Worm (Caenorhabditis elegans) whole organism, L3 larva: Measurements from ENCODE around the gene sft-1.

Experiments
- R02D3.7 ChIP-seq: fragments of 150-350 bp; optimal IDR thresholded peaks from 2 replicates; lab custom pipeline; 2014; ENCODE audit warnings: missing biosample characterization, missing genetic modification characterization
- ZK546.5 ChIP-seq: sonication (generic microtip); optimal IDR thresholded peaks from 2 replicates; lab custom pipeline; 2017; ENCODE audit warnings: missing biosample characterization, missing genetic modification characterization
- aly-2 ChIP-seq: fragments of 150-350 bp; optimal IDR thresholded peaks from 2 replicates; lab custom pipeline; 2014; ENCODE audit warnings: missing biosample characterization, missing genetic modification characterization
- ama-1 ChIP-seq: fragments of 150-350 bp; optimal IDR thresholded peaks from 2 replicates; lab custom pipeline; 2018
- ceh-16 ChIP-seq: sonication (generic microtip); optimal IDR thresholded peaks from 2 replicates; lab custom pipeline; 2017; ENCODE audit warnings: missing biosample characterization, missing genetic modification characterization
- ceh-28 ChIP-seq: fragments of 150-350 bp; optimal IDR thresholded peaks from 2 replicates; lab custom pipeline; 2014; ENCODE audit warnings: missing biosample characterization, missing genetic modification reagents, missing genetic modification characterization
- ceh-82 ChIP-seq: fragments of 150-350 bp; optimal IDR thresholded peaks from 2 replicates; lab custom pipeline; 2014; ENCODE audit warnings: missing biosample characterization, missing genetic modification characterization
- ceh-9 ChIP-seq: sonication (generic microtip); optimal IDR thresholded peaks from 2 replicates; lab custom pipeline; 2018; ENCODE audit warnings: missing biosample characterization, missing genetic modification characterization
- daf-12 ChIP-seq: fragments of 150-350 bp; optimal IDR thresholded peaks from 2 replicates; lab custom pipeline; 2014; ENCODE audit warnings: missing biosample characterization, missing genetic modification reagents, missing genetic modification characterization
- egl-27 ChIP-seq: sonication (generic microtip); optimal IDR thresholded peaks from 4 replicates; lab custom pipeline; 2017; ENCODE audit warnings: missing biosample characterization, missing genetic modification reagents, missing genetic modification characterization
- egl-5 ChIP-seq: fragments of 150-350 bp; optimal IDR thresholded peaks from 2 replicates; lab custom pipeline; 2017; ENCODE audit warnings: missing biosample characterization, missing genetic modification reagents, missing genetic modification characterization, inconsistent platforms
- elt-1 ChIP-seq: fragments of 150-350 bp; optimal IDR thresholded peaks from 2 replicates; lab custom pipeline; 2014; ENCODE audit warnings: missing biosample characterization, missing genetic modification characterization
- elt-2 ChIP-seq: sonication (generic microtip); optimal IDR thresholded peaks from 2 replicates; lab custom pipeline; 2016; ENCODE audit warnings: missing genetic modification reagents, mild to moderate bottlenecking, missing genetic modification characterization, missing compliant biosample characterization
- eor-1 ChIP-seq, 2 experiments: fragments of 150-350 bp; optimal IDR thresholded peaks; 2 replicates each; lab custom pipeline; 2014 to 2018; ENCODE audit warnings: missing biosample characterization in 2 of 2, missing genetic modification characterization in 2 of 2
- fkh-10 ChIP-seq: sonication (generic microtip); optimal IDR thresholded peaks from 2 replicates; lab custom pipeline; 2017; ENCODE audit warnings: missing biosample characterization, missing genetic modification reagents, missing genetic modification characterization
- fkh-2 ChIP-seq: fragments of 150-350 bp; optimal IDR thresholded peaks from 2 replicates; lab custom pipeline; 2014; ENCODE audit warnings: missing biosample characterization, missing genetic modification reagents, missing genetic modification characterization
- fos-1 ChIP-seq: fragments of 150-350 bp; optimal IDR thresholded peaks from 2 replicates; lab custom pipeline; 2014; ENCODE audit warnings: missing biosample characterization, missing genetic modification characterization
- hmg-11 ChIP-seq: sonication (generic microtip); optimal IDR thresholded peaks from 2 replicates; lab custom pipeline; 2016; ENCODE audit warnings: missing genetic modification characterization, missing compliant biosample characterization
- jun-1 ChIP-seq: fragments of 150-350 bp; optimal IDR thresholded peaks from 2 replicates; lab custom pipeline; 2014; ENCODE audit warnings: missing biosample characterization, missing genetic modification reagents, missing genetic modification characterization
- lin-15B ChIP-seq: fragments of 150-350 bp; optimal IDR thresholded peaks from 2 replicates; lab custom pipeline; 2014; ENCODE audit warnings: missing biosample characterization, missing genetic modification characterization
- lin-39 ChIP-seq: fragments of 150-350 bp; optimal IDR thresholded peaks from 2 replicates; lab custom pipeline; 2018; ENCODE audit warnings: missing biosample characterization, missing genetic modification reagents, missing genetic modification characterization
- lsy-12 ChIP-seq: sonication (generic microtip); optimal IDR thresholded peaks from 2 replicates; lab custom pipeline; 2016; ENCODE audit warnings: mild to moderate bottlenecking, missing genetic modification characterization, missing compliant biosample characterization
- mdl-1 ChIP-seq: fragments of 150-350 bp; optimal IDR thresholded peaks from 2 replicates; lab custom pipeline; 2014; ENCODE audit warnings: missing biosample characterization, missing genetic modification characterization
- mml-1 ChIP-seq: fragments of 150-350 bp; sonication (generic microtip); optimal IDR thresholded peaks from 3 replicates; lab custom pipeline; 2014; ENCODE audit warnings: missing biosample characterization, missing genetic modification characterization
- nfya-1 ChIP-seq: sonication (generic microtip); optimal IDR thresholded peaks from 2 replicates; lab custom pipeline; 2017; ENCODE audit warnings: missing genetic modification characterization, mild to moderate bottlenecking, missing compliant biosample characterization, antibody characterized with exemption, moderate library complexity; ENCODE audit not compliant: insufficient read depth
- nhr-12 ChIP-seq: fragments of 150-350 bp; optimal IDR thresholded peaks from 2 replicates; lab custom pipeline; 2014; ENCODE audit warnings: missing biosample characterization, missing genetic modification characterization
- nhr-23 ChIP-seq: fragments of 150-350 bp; optimal IDR thresholded peaks from 2 replicates; lab custom pipeline; 2014; ENCODE audit warnings: missing biosample characterization, missing genetic modification reagents, missing genetic modification characterization
- nhr-237 ChIP-seq: fragments of 150-350 bp; optimal IDR thresholded peaks from 2 replicates; lab custom pipeline; 2014; ENCODE audit warnings: missing biosample characterization, missing genetic modification characterization
- nhr-25 ChIP-seq: sonication (generic microtip); optimal IDR thresholded peaks from 2 replicates; lab custom pipeline; 2017; ENCODE audit warnings: missing biosample characterization, missing genetic modification characterization
- nhr-28 ChIP-seq: fragments of 150-350 bp; optimal IDR thresholded peaks from 2 replicates; lab custom pipeline; 2014; ENCODE audit warnings: missing biosample characterization, missing genetic modification characterization
- nhr-43 ChIP-seq: sonication (generic microtip); optimal IDR thresholded peaks from 2 replicates; lab custom pipeline; 2016; ENCODE audit warnings: mild to moderate bottlenecking, missing genetic modification characterization, missing compliant biosample characterization; ENCODE audit not compliant: poor library complexity, severe bottlenecking
- nhr-67 ChIP-seq: fragments of 150-350 bp; optimal IDR thresholded peaks from 2 replicates; lab custom pipeline; 2014; ENCODE audit warnings: missing biosample characterization, missing genetic modification characterization
- nhr-76 ChIP-seq: fragments of 150-350 bp; sonication (generic microtip); optimal IDR thresholded peaks from 5 replicates; lab custom pipeline; 2014; ENCODE audit warnings: missing biosample characterization, missing genetic modification characterization
- nhr-77 ChIP-seq: fragments of 150-350 bp; optimal IDR thresholded peaks from 2 replicates; lab custom pipeline; 2014; ENCODE audit warnings: missing biosample characterization, missing genetic modification characterization
- pha-4 ChIP-seq: fragments of 150-350 bp; optimal IDR thresholded peaks from 2 replicates; lab custom pipeline; 2014; ENCODE audit warnings: missing biosample characterization, missing genetic modification reagents, missing genetic modification characterization
- pqm-1 ChIP-seq: fragments of 150-350 bp; optimal IDR thresholded peaks from 2 replicates; lab custom pipeline; 2017; ENCODE audit warnings: missing biosample characterization, missing genetic modification characterization, inconsistent platforms
- sea-2 ChIP-seq: fragments of 150-350 bp; sonication (generic microtip); optimal IDR thresholded peaks from 4 replicates; lab custom pipeline; 2014; ENCODE audit warnings: missing biosample characterization, missing genetic modification reagents, missing genetic modification characterization
- skn-1 ChIP-seq: fragments of 150-350 bp; optimal IDR thresholded peaks from 2 replicates; lab custom pipeline; 2014; ENCODE audit warnings: missing biosample characterization, missing genetic modification characterization
- snpc-4 ChIP-seq: fragments of 150-350 bp; optimal IDR thresholded peaks from 2 replicates; lab custom pipeline; 2014; ENCODE audit warnings: missing biosample characterization, missing genetic modification characterization
- tbx-2 ChIP-seq: sonication (generic microtip); optimal IDR thresholded peaks from 2 replicates; lab custom pipeline; 2016; ENCODE audit warnings: mild to moderate bottlenecking, missing genetic modification characterization, missing compliant biosample characterization
- unc-39 ChIP-seq: sonication (generic microtip); optimal IDR thresholded peaks from 4 replicates; lab custom pipeline; 2017; ENCODE audit warnings: missing biosample characterization, missing genetic modification characterization
- unc-62 ChIP-seq: fragments of 150-350 bp; sonication (generic microtip); optimal IDR thresholded peaks from 4 replicates; lab custom pipeline; 2014; ENCODE audit warnings: missing biosample characterization, missing genetic modification reagents, missing genetic modification characterization
- zag-1 ChIP-seq: fragments of 150-350 bp; optimal IDR thresholded peaks from 2 replicates; lab custom pipeline; 2014; ENCODE audit warnings: missing biosample characterization, missing genetic modification characterization
- ztf-4 ChIP-seq: fragments of 150-350 bp; optimal IDR thresholded peaks from 2 replicates; lab custom pipeline; 2014; ENCODE audit warnings: missing biosample characterization, missing genetic modification characterization

sft-1 gene

DNA sequence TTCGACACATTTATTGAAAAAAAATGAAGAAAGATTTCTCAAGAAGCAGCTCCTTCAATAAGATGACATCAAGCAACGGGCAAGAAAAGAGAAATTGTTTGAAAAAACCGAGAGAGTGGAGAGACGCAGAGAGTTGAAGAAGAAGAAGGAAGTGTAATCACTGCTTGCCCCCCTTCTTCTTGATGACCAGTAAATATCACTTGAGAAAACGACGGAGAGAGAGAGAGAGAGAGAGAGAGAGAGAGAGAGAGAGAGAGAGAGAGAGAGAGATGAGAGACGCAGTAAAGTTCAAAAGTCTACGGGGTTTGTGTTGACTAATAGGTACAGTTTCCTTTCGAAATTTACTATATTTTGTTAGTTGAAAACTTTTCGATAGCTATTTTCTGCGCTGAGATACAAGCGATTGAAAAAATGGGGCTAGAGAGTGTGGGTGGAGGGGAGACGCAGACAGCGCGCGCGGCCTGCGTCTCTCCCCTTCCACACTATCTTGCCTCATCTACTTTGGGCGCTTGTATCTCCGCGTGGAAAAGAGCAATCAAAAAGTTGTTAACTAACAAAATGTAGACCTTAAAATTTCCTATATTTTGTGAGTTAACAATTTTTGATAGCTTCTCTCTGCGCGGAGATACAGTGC, 20.5 kb upstream of the sft-1 start (continued):
- TF ChIP-seq unc-62 (GFP tag; lab: Kevin White, UChicago), result no peak
- TF ChIP-seq nhr-25 (tag; lab: Kevin White, UChicago), result peak; percentile 5
- no peak for TF ChIP-seq mml-1
- TF ChIP-seq ceh-16 (tag; lab: Kevin White, UChicago), result no peak
- TF ChIP-seq mdl-1 (tag; lab: Kevin White, UChicago), result no peak
- peak; percentile 61 for TF ChIP-seq ceh-28 (tag; lab: Kevin White, UChicago)
- no peak for TF ChIP-seq ceh-82
- no peak for TF ChIP-seq ama-1 (lab: Kevin White, UChicago)
- no peak for TF ChIP-seq skn-1 (tag; lab: Kevin White, UChicago)
- TF ChIP-seq ZK546.5 (tag; lab: Kevin White, UChicago), result no peak
- peak; percentile 66 for TF ChIP-seq nfya-1 (tag; lab: Kevin White, UChicago)
- no peak for TF ChIP-seq elt-1 (tag; lab: Kevin White, UChicago)
- no peak for TF ChIP-seq tbx-2
- peak; percentile 39 for TF ChIP-seq hmg-11 (tag; lab: Kevin White, UChicago)
- no peak for TF ChIP-seq nhr-77 (tag; lab: Kevin White, UChicago)

DNA sequence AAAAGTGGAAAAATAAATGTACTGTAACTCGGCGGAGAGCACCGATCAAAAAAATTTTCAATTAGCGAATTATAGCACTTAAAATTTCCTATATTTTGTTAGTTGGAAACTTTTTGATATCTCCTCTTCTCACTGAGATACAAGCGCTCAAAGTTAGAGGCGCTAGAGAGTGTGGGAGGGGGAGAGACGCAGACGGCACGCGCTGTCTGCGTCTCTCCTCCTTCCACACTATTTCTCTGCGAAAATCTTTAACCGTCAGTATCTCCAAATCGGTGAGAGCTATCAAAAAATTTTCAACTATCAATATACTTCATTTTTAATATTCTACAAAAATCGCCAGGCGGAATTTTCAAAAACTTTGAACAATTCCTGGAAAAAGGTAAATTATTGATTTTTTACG, 19.7 kb upstream of the sft-1 start:
- TF ChIP-seq nhr-76 (no peak), nhr-23 (tag; lab: Kevin White, UChicago) (no peak), nhr-28 (tag; lab: Kevin White, UChicago) (no peak), mdl-1 (tag; lab: Kevin White, UChicago) (no peak), zag-1 (no peak), nhr-43 (tag; lab: Kevin White, UChicago) (no peak), lin-39 (tag; lab: Kevin White, UChicago) (no peak), lsy-12 (no peak), unc-39 (tag; lab: Kevin White, UChicago) (no peak), nhr-25 (tag; lab: Kevin White, UChicago) (no peak), egl-5 (tag; lab: Kevin White, UChicago) (no peak), unc-62 (GFP tag; lab: Kevin White, UChicago) (no peak)
- TF ChIP-seq, all 47 proteins: peak for 0

DNA sequence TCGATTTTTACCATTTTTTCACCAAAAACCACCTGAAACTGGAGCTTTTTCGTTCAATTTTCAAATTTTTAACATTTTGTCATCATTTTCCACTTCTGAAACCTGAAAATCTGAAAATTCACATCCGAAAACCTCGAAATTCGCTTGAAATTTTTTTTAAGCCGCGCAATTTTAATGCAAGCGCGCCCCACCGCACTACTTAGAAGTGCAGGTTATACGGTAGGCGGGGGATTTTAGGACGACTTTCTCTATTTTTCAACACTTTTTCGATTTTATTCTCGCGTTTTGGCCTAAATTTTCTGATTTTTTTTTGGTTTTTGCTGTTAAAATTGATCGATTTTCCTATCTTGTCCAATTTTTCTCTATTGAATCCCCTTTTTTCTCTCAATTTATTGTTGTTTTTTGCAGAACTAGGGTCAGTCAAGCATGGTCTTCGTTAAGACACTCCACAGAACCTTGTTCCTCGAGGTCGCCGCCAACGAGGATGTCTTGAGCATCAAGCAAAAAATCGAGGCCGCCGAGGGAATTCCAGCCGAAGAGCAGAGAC, 18.5 kb upstream of the sft-1 start, which contains the start of gene ubl-1:
Gene ubl-1, plus strand, starts transcription at position 402 of the 547 bp plus-strand sequence.
- TF ChIP-seq jun-1 (tag; lab: Kevin White, UChicago) (peak; percentile 80), unc-39 (tag; lab: Kevin White, UChicago) (no peak), zag-1 (no peak), sea-2 (GFP tag; lab: Kevin White, UChicago) (no peak), lin-15B (tag; lab: Kevin White, UChicago) (peak; percentile 98), nfya-1 (tag; lab: Kevin White, UChicago) (peak; percentile 97), nhr-43 (tag; lab: Kevin White, UChicago) (peak; percentile 61), mdl-1 (tag; lab: Kevin White, UChicago) (no peak), nhr-12 (tag; lab: Kevin White, UChicago) (no peak), hmg-11 (tag; lab: Kevin White, UChicago) (peak; percentile 27), tbx-2 (no peak), lsy-12 (peak; percentile 55), nhr-25 (tag; lab: Kevin White, UChicago) (peak; percentile 88), egl-27 (tag; lab: Kevin White, UChicago) (peak; percentile 8), fkh-2 (tag; lab: Kevin White, UChicago) (no peak), snpc-4 (tag; lab: Kevin White, UChicago) (peak; percentile 85), pqm-1 (peak; percentile 24), unc-62 (GFP tag; lab: Kevin White, UChicago) (no peak), nhr-23 (tag; lab: Kevin White, UChicago) (peak; percentile 93), ceh-82 (peak; percentile 46), ztf-4 (tag; lab: Kevin White, UChicago) (peak; percentile 17), ama-1 (lab: Kevin White, UChicago) (peak; percentile 22), pha-4 (tag; lab: Kevin White, UChicago) (peak; percentile 95), ceh-9 (tag; lab: Kevin White, UChicago) (no peak), fos-1 (tag; lab: Kevin White, UChicago) (no peak), aly-2 (tag; lab: Kevin White, UChicago) (no peak), egl-5 (tag; lab: Kevin White, UChicago) (peak; percentile 60), ZK546.5 (tag; lab: Kevin White, UChicago) (peak; percentile 89), ceh-28 (tag; lab: Kevin White, UChicago) (peak; percentile 64), R02D3.7 (tag; lab: Kevin White, UChicago) (peak; percentile 81), eor-1 (tag; optimal IDR thresholded peaks at IDR 0.05; lab: Kevin White, UChicago) (no peak), lin-39 (tag; lab: Kevin White, UChicago) (peak; percentile 81), nhr-28 (tag; lab: Kevin White, UChicago) (no peak), fkh-10 (GFP tag; lab: Kevin White, UChicago) (peak; percentile 77), nhr-67 (tag; lab: Kevin White, UChicago) (no peak), elt-2 (tag; lab: Kevin White, UChicago) (peak; percentile 49), daf-12 (tag; lab: Kevin White, UChicago) (no peak), nhr-237 (no peak), ceh-16 (tag; lab: Kevin White, UChicago) (no peak), nhr-77 (tag; lab: Kevin White, UChicago) (peak; percentile 54), nhr-76 (no peak), elt-1 (tag; lab: Kevin White, UChicago) (peak; percentile 45)
